Worm (Caenorhabditis elegans) whole organism, midembryonic: ENCODE data around the gene sru-19.

ENCODE experiments used
- T22C8.4 ChIP-seq: fragments of 200-800 bp; sonication (Bioruptor generic); IDR thresholded peaks from 2 replicates; pipeline ENCODE4 v1.3.6; 2022; ENCODE audit warnings: missing genetic modification characterization, missing compliant biosample characterization
- cog-1 ChIP-seq: sonication (generic microtip); optimal IDR thresholded peaks from 2 replicates; lab custom pipeline; 2016; ENCODE audit warnings: missing genetic modification characterization, missing compliant biosample characterization
- flt-1 ChIP-seq: fragments of 200-800 bp; sonication (Bioruptor generic); IDR thresholded peaks from 2 replicates; pipeline ENCODE4 v1.3.6; 2022; ENCODE audit warnings: missing genetic modification characterization, missing compliant biosample characterization
- klf-2 ChIP-seq: fragments of 200-800 bp; sonication (Bioruptor generic); conservative IDR thresholded peaks from 2 replicates; pipeline ENCODE4 v1.3.6; 2022; ENCODE audit warnings: missing genetic modification reagents, missing genetic modification characterization, missing compliant biosample characterization
- med-1 ChIP-seq: sonication (generic microtip); optimal IDR thresholded peaks from 2 replicates; lab custom pipeline; 2017; ENCODE audit warnings: missing genetic modification characterization, mild to moderate bottlenecking, missing compliant biosample characterization, antibody characterized with exemption, missing genetic modification reagents; ENCODE audit not compliant: insufficient read depth
- ref-1 ChIP-seq: fragments of 200-800 bp; sonication (Bioruptor generic); conservative IDR thresholded peaks from 2 replicates; pipeline ENCODE4 v1.3.6; 2022; ENCODE audit warnings: missing genetic modification reagents, missing genetic modification characterization, missing compliant biosample characterization
- ztf-23 ChIP-seq: fragments of 200-800 bp; sonication (Bioruptor generic); IDR thresholded peaks from 2 replicates; pipeline ENCODE4 v1.3.6; 2022; ENCODE audit warnings: missing genetic modification reagents, missing genetic modification characterization, missing compliant biosample characterization
- ztf-29 ChIP-seq: fragments of 200-800 bp; sonication (Bioruptor generic); IDR thresholded peaks from 2 replicates; pipeline ENCODE4 v1.3.6; 2022; ENCODE audit warnings: missing genetic modification reagents, missing genetic modification characterization, missing compliant biosample characterization

DNA sequence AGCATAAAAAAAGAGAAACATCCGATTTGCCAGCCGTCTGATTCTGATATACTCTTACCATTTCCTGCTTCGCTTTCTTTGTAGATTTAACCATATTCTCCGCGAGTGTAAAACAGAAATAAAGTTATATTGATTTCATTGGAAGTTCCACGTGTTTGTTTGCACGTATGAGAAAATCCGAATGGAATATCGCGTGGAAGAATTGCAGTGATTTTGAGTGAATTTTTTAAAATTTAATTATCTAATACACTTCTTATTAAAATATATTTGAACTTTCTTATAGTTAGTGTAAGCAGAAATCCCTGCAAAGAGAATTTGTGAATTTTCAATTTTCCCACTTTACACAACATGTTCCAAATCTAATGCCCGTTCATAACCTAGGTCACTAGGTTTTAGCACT lies 32.7 kb downstream of the sru-19 start, which contains the start of gene F53B2.5:
- TF ChIP-seq flt-1, result no peak
- no peak for TF ChIP-seq med-1 (GFP tag; lab: Kevin White, UChicago)
- no peak for TF ChIP-seq T22C8.4
- no peak for TF ChIP-seq ref-1 (GFP tag; lab: Robert Waterston, UW)
- no peak for TF ChIP-seq ztf-29 (GFP tag; lab: Robert Waterston, UW)
- no peak for TF ChIP-seq cog-1 (tag; lab: Kevin White, UChicago)
- no peak for TF ChIP-seq klf-2 (GFP tag; lab: Robert Waterston, UW)
- TF ChIP-seq ztf-23 (GFP tag; lab: Robert Waterston, UW), result no peak
